Fruit fly (Drosophila melanogaster) whole organism, embryonic: ENCODE results near the gene CG3704.
A peak's percentile ranks its signal among the peaks of the same experiment; 100 is the strongest.

Experiments
- Antp ChIP-seq: fragments of 200-800 bp; sonication (Bioruptor generic); optimal IDR thresholded peaks from 3 replicates; lab custom pipeline; 2016; ENCODE audit warnings: missing biosample characterization, missing genetic modification characterization
- Blimp-1 ChIP-seq: fragments of 200-800 bp; sonication (Bioruptor generic); optimal IDR thresholded peaks from 3 replicates; lab custom pipeline; 2018; ENCODE audit warnings: missing biosample characterization, missing genetic modification characterization, mild to moderate bottlenecking, moderate library complexity, missing genetic modification reagents
- CG10267 ChIP-seq: fragments of 200-800 bp; sonication (Bioruptor generic); optimal IDR thresholded peaks from 2 replicates; lab custom pipeline; 2018; ENCODE audit warnings: missing biosample characterization, mild to moderate bottlenecking, missing genetic modification characterization, moderate library complexity
- CG10543 ChIP-seq: fragments of 200-800 bp; sonication (Bioruptor generic); optimal IDR thresholded peaks from 3 replicates; lab custom pipeline; 2017; ENCODE audit warnings: missing biosample characterization, mild to moderate bottlenecking, missing genetic modification characterization, moderate library complexity
- CG11085 ChIP-seq: fragments of 200-800 bp; sonication (Bioruptor generic); IDR thresholded peaks from 2 replicates; pipeline ENCODE4 v1.3.6; 2022; ENCODE audit warnings: missing biosample characterization, missing genetic modification characterization
- CG11560 ChIP-seq: fragments of 200-800 bp; sonication (Bioruptor generic); IDR thresholded peaks from 3 replicates; pipeline ENCODE4 v1.3.6; 2022; ENCODE audit warnings: missing biosample characterization, missing genetic modification characterization
- CG11696 ChIP-seq: fragments of 200-800 bp; sonication (Bioruptor generic); IDR thresholded peaks from 2 replicates; pipeline ENCODE4 v1.3.6; 2022; ENCODE audit warnings: missing biosample characterization, missing genetic modification characterization
- CG15601 ChIP-seq: fragments of 200-800 bp; sonication (Bioruptor generic); optimal IDR thresholded peaks from 3 replicates; lab custom pipeline; 2019; ENCODE audit warnings: missing biosample characterization, mild to moderate bottlenecking, missing genetic modification characterization, moderate library complexity
- CG1603 ChIP-seq: fragments of 200-800 bp; sonication (Bioruptor generic); optimal IDR thresholded peaks from 2 replicates; lab custom pipeline; 2019; ENCODE audit warnings: missing biosample characterization, mild to moderate bottlenecking, missing genetic modification characterization, moderate library complexity
- CG16813 ChIP-seq: fragments of 200-800 bp; sonication (Bioruptor generic); IDR thresholded peaks from 3 replicates; pipeline ENCODE4 v1.3.6; 2022; ENCODE audit warnings: missing biosample characterization, missing genetic modification characterization; ENCODE audit not compliant: partially characterized antibody
- CG2875 ChIP-seq: fragments of 200-800 bp; sonication (Bioruptor generic); optimal IDR thresholded peaks from 2 replicates; lab custom pipeline; 2017; ENCODE audit warnings: missing biosample characterization, mild to moderate bottlenecking, missing genetic modification characterization, missing genetic modification reagents
- CG30431 ChIP-seq: fragments of 200-800 bp; sonication (Bioruptor generic); optimal IDR thresholded peaks from 2 replicates; lab custom pipeline; 2017; ENCODE audit warnings: missing biosample characterization, missing genetic modification characterization
- CG3163 ChIP-seq: fragments of 200-800 bp; sonication (Bioruptor generic); optimal IDR thresholded peaks from 3 replicates; lab custom pipeline; 2016; ENCODE audit warnings: missing biosample characterization, missing genetic modification characterization
- CG32772 ChIP-seq: fragments of 200-800 bp; sonication (Bioruptor generic); IDR thresholded peaks from 2 replicates; pipeline ENCODE4 v1.3.6; 2022; ENCODE audit warnings: missing biosample characterization, missing genetic modification characterization
- CG3407 ChIP-seq: fragments of 200-800 bp; sonication (Bioruptor generic); optimal IDR thresholded peaks from 2 replicates; lab custom pipeline; 2018; ENCODE audit warnings: missing biosample characterization, mild to moderate bottlenecking, missing genetic modification characterization
- CG4360 ChIP-seq: fragments of 200-800 bp; sonication (Bioruptor generic); IDR thresholded peaks from 2 replicates; pipeline ENCODE4 v1.3.6; 2022; ENCODE audit warnings: missing biosample characterization, missing genetic modification characterization
- CG43689 ChIP-seq: fragments of 200-800 bp; sonication (Bioruptor generic); IDR thresholded peaks from 2 replicates; pipeline ENCODE4 v1.3.6; 2022; ENCODE audit warnings: missing biosample characterization, missing genetic modification characterization
- CG6175 ChIP-seq: fragments of 200-800 bp; sonication (Bioruptor generic); IDR thresholded peaks from 3 replicates; pipeline ENCODE4 v1.3.6; 2022; ENCODE audit warnings: missing biosample characterization, missing genetic modification characterization
- CG6683 ChIP-seq: fragments of 200-800 bp; sonication (Bioruptor generic); optimal IDR thresholded peaks from 2 replicates; lab custom pipeline; 2017; ENCODE audit warnings: missing biosample characterization, mild to moderate bottlenecking, missing genetic modification characterization, missing genetic modification reagents
- CG9437 ChIP-seq: fragments of 200-800 bp; sonication (Bioruptor generic); optimal IDR thresholded peaks from 2 replicates; lab custom pipeline; 2018; ENCODE audit warnings: missing biosample characterization, mild to moderate bottlenecking, missing genetic modification characterization
- D19B ChIP-seq: fragments of 200-800 bp; sonication (Bioruptor generic); optimal IDR thresholded peaks from 2 replicates; lab custom pipeline; 2017; ENCODE audit warnings: missing biosample characterization, mild to moderate bottlenecking, missing genetic modification characterization
- Drgx ChIP-seq: fragments of 200-800 bp; sonication (Bioruptor generic); IDR thresholded peaks from 2 replicates; pipeline ENCODE4 v1.3.6; 2022; ENCODE audit warnings: missing biosample characterization, missing genetic modification characterization
- Hr78 ChIP-seq, 2 experiments: fragments of 200-800 bp in 1 of 2; fragments of >200 bp in 1 of 2; sonication (Bioruptor generic) in 1 of 2; optimal IDR thresholded peaks; 2 replicates each; lab custom pipeline; 2017 to 2019; ENCODE audit warnings: missing biosample characterization in 2 of 2, missing genetic modification characterization in 2 of 2, mild to moderate bottlenecking in 1 of 2, moderate library complexity in 1 of 2
- Jarid2 ChIP-seq: fragments of 200-800 bp; sonication (Bioruptor generic); optimal IDR thresholded peaks from 3 replicates; lab custom pipeline; 2017; ENCODE audit warnings: mild to moderate bottlenecking, missing biosample characterization, missing genetic modification reagents, missing genetic modification characterization
- Lhr ChIP-seq: fragments of 200-800 bp; sonication (Bioruptor generic); optimal IDR thresholded peaks from 3 replicates; lab custom pipeline; 2017; ENCODE audit warnings: mild to moderate bottlenecking, missing biosample characterization, missing genetic modification reagents, missing genetic modification characterization
- Lpt ChIP-seq: fragments of >200 bp; optimal IDR thresholded peaks from 2 replicates; lab custom pipeline; 2018; ENCODE audit warnings: missing biosample characterization, missing genetic modification characterization
- MESR4 ChIP-seq: fragments of 200-800 bp; sonication (Bioruptor generic); optimal IDR thresholded peaks from 2 replicates; lab custom pipeline; 2018; ENCODE audit warnings: missing biosample characterization, mild to moderate bottlenecking, missing genetic modification characterization, moderate library complexity
- Med ChIP-seq: fragments of 200-800 bp; sonication (Bioruptor generic); peaks from one replicate; lab custom pipeline; 2016; ENCODE audit warnings: missing biosample characterization, missing genetic modification characterization, mild to moderate bottlenecking, inconsistent platforms, moderate library complexity
- Meics ChIP-seq: fragments of 200-800 bp; sonication (Bioruptor generic); optimal IDR thresholded peaks from 2 replicates; lab custom pipeline; 2017; ENCODE audit warnings: missing biosample characterization, mild to moderate bottlenecking, missing genetic modification characterization
- Spps ChIP-seq: fragments of 200-800 bp; sonication (Bioruptor generic); optimal IDR thresholded peaks from 2 replicates; lab custom pipeline; 2018; ENCODE audit warnings: missing biosample characterization, mild to moderate bottlenecking, missing genetic modification characterization
- ab ChIP-seq: fragments of 200-800 bp; sonication (Bioruptor generic); optimal IDR thresholded peaks from 2 replicates; lab custom pipeline; 2016; ENCODE audit warnings: missing biosample characterization, missing genetic modification characterization
- ara ChIP-seq: fragments of 200-800 bp; sonication (Bioruptor generic); IDR thresholded peaks from 2 replicates; pipeline ENCODE4 v1.3.6; 2022; ENCODE audit warnings: missing biosample characterization, missing genetic modification characterization
- ato ChIP-seq: fragments of 200-800 bp; sonication (Bioruptor generic); IDR thresholded peaks from 2 replicates; pipeline ENCODE4 v1.3.6; 2022; ENCODE audit warnings: missing biosample characterization, missing genetic modification characterization; ENCODE audit not compliant: partially characterized antibody
- btn ChIP-seq: fragments of 200-800 bp; sonication (Bioruptor generic); optimal IDR thresholded peaks from 2 replicates; lab custom pipeline; 2016; ENCODE audit warnings: missing biosample characterization, missing genetic modification characterization
- ci ChIP-seq: fragments of 200-800 bp; sonication (Bioruptor generic); IDR thresholded peaks from 3 replicates; pipeline ENCODE4 v1.3.6; 2022; ENCODE audit warnings: missing biosample characterization, missing genetic modification characterization
- corto ChIP-seq: fragments of 200-800 bp; sonication (Bioruptor generic); optimal IDR thresholded peaks from 2 replicates; lab custom pipeline; 2016; ENCODE audit warnings: missing biosample characterization, mild to moderate bottlenecking, missing genetic modification characterization, moderate library complexity
- disco-r ChIP-seq: fragments of 200-800 bp; sonication (Bioruptor generic); optimal IDR thresholded peaks from 2 replicates; lab custom pipeline; 2016; ENCODE audit warnings: missing biosample characterization, missing genetic modification characterization
- dmrt11E ChIP-seq: fragments of 200-800 bp; sonication (Bioruptor generic); optimal IDR thresholded peaks from 3 replicates; lab custom pipeline; 2018; ENCODE audit warnings: missing biosample characterization, mild to moderate bottlenecking, missing genetic modification characterization, moderate library complexity
- exex ChIP-seq: fragments of 200-800 bp; sonication (Bioruptor generic); optimal IDR thresholded peaks from 4 replicates; lab custom pipeline; 2018; ENCODE audit warnings: missing biosample characterization, mild to moderate bottlenecking, missing genetic modification characterization, moderate library complexity
- gcm ChIP-seq: fragments of 200-800 bp; sonication (Bioruptor generic); optimal IDR thresholded peaks from 2 replicates; lab custom pipeline; 2019; ENCODE audit warnings: missing biosample characterization, mild to moderate bottlenecking, missing genetic modification characterization, moderate library complexity
- gro ChIP-seq: fragments of 200-800 bp; sonication (Bioruptor generic); optimal IDR thresholded peaks from 2 replicates; lab custom pipeline; 2016; ENCODE audit warnings: missing biosample characterization, missing genetic modification characterization
- lilli ChIP-seq: fragments of 200-800 bp; sonication (Bioruptor generic); optimal IDR thresholded peaks from 3 replicates; lab custom pipeline; 2016; ENCODE audit warnings: missing biosample characterization, missing genetic modification characterization
- mam ChIP-seq: fragments of 200-800 bp; sonication (Bioruptor generic); optimal IDR thresholded peaks from 3 replicates; lab custom pipeline; 2016; ENCODE audit warnings: missing biosample characterization, missing genetic modification characterization
- pum ChIP-seq: fragments of 200-800 bp; sonication (Bioruptor generic); optimal IDR thresholded peaks from 2 replicates; lab custom pipeline; 2016; ENCODE audit warnings: missing biosample characterization, missing genetic modification characterization
- scrt ChIP-seq: fragments of 200-800 bp; sonication (Bioruptor generic); optimal IDR thresholded peaks from 2 replicates; lab custom pipeline; 2018; ENCODE audit warnings: missing biosample characterization, mild to moderate bottlenecking, missing genetic modification characterization, moderate library complexity
- seq ChIP-seq: fragments of 200-800 bp; sonication (Bioruptor generic); IDR thresholded peaks from 2 replicates; pipeline ENCODE4 v1.3.6; 2022; ENCODE audit warnings: missing biosample characterization, missing genetic modification characterization
- sna ChIP-seq: fragments of 200-800 bp; sonication (Bioruptor generic); IDR thresholded peaks from 2 replicates; pipeline ENCODE4 v1.3.6; 2022; ENCODE audit warnings: missing biosample characterization, missing genetic modification characterization; ENCODE audit not compliant: partially characterized antibody
- stc ChIP-seq: fragments of 200-800 bp; sonication (Bioruptor generic); IDR thresholded peaks from 2 replicates; pipeline ENCODE4 v1.3.6; 2022; ENCODE audit warnings: missing biosample characterization, missing genetic modification characterization
- stwl ChIP-seq: fragments of 200-800 bp; sonication (Bioruptor generic); optimal IDR thresholded peaks from 3 replicates; lab custom pipeline; 2018; ENCODE audit warnings: missing biosample characterization, mild to moderate bottlenecking, missing genetic modification characterization, moderate library complexity
- sug ChIP-seq: fragments of 200-800 bp; optimal IDR thresholded peaks from 2 replicates; lab custom pipeline; 2019; ENCODE audit warnings: missing biosample characterization, mild to moderate bottlenecking, missing genetic modification characterization, moderate library complexity

The CG3704 gene

DNA sequence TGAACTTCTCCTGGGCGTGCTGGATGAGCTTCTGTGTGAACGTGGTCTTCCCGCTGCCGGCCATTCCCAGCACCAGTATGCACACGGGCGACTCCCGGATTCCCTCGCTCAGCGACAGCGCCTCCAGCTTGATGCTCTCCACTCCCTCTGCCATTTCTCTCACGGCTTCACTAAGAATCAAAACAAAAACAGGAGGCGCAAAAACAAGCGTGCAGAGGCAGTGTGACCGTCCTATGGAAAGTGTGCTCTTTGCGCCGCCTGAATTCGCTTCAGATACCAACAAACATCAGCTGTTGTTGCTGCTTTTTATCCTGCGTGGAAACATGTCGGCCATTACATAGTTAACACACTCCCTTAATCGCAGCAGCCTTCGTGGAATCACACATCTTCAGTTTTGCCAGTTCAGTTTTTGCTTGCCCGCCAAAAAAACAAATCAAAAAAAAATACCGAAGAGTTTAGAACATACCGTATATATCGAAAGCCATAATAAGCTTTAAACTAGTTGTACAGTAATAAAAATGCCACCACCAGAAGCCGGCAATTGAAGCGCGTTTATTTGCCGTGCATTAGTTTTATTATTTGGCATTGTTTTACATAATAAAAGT is at the start of gene CG3704, which contains the start of gene mus81 (continued):
- TF ChIP-seq Hr78 (GFP tag; optimal IDR thresholded peaks at IDR 0.05; lab: Kevin White, UChicago) (no peak), Lpt (no peak), CG3407 (GFP tag; lab: Kevin White, UChicago) (no peak), ato (GFP tag; lab: Robert Waterston, UW) (no peak), ci (no peak), CG6683 (GFP tag; lab: Kevin White, UChicago) (no peak), gcm (GFP tag; lab: Kevin White, UChicago) (no peak), ara (GFP tag; lab: Robert Waterston, UW) (no peak), CG3163 (no peak), CG43689 (no peak), CG1603 (tag; lab: Kevin White, UChicago) (peak; percentile 29), mam (GFP tag; lab: Kevin White, UChicago) (no peak), Drgx (no peak), sna (GFP tag; lab: Robert Waterston, UW) (peak; percentile 58; the same call in 1 of the 2 replicates), Lhr (GFP tag; lab: Kevin White, UChicago) (peak; percentile 39), D19B (GFP tag; lab: Kevin White, UChicago) (no peak), CG16813 (peak; percentile 41; the same call in 1 of the 3 replicates), CG30431 (no peak), ab (no peak), dmrt11E (tag; lab: Kevin White, UChicago) (no peak), CG11696 (GFP tag; lab: Robert Waterston, UW) (no peak), scrt (no peak), pum (GFP tag; lab: Kevin White, UChicago) (no peak), CG9437 (no peak), Spps (no peak), exex (tag; lab: Kevin White, UChicago) (no peak), Meics (GFP tag; lab: Kevin White, UChicago) (no peak), CG11085 (GFP tag; lab: Robert Waterston, UW) (no peak), CG32772 (GFP tag; lab: Robert Waterston, UW) (no peak), CG6175 (GFP tag; lab: Robert Waterston, UW) (no peak), Jarid2 (GFP tag; lab: Kevin White, UChicago) (no peak), Med (GFP tag; lab: Kevin White, UChicago) (peak; percentile 67), disco-r (GFP tag; lab: Kevin White, UChicago) (no peak), lilli (GFP tag; lab: Kevin White, UChicago) (no peak), stc (GFP tag; lab: Robert Waterston, UW) (no peak), corto (GFP tag; lab: Kevin White, UChicago) (no peak), MESR4 (GFP tag; lab: Kevin White, UChicago) (peak; percentile 16), CG10543 (GFP tag; lab: Kevin White, UChicago) (no peak), CG15601 (tag; lab: Kevin White, UChicago) (no peak), sug (tag; lab: Kevin White, UChicago) (no peak), CG4360 (no peak), CG2875 (no peak), seq (GFP tag; lab: Robert Waterston, UW) (no peak), Blimp-1 (no peak), Antp (GFP tag; lab: Kevin White, UChicago) (no peak), CG11560 (tag; lab: Robert Waterston, UW) (no peak), stwl (tag; lab: Kevin White, UChicago) (peak; percentile 58), btn (GFP tag; lab: Kevin White, UChicago) (no peak), gro (GFP tag; lab: Kevin White, UChicago) (no peak), CG10267 (tag; lab: Kevin White, UChicago) (peak; percentile 17)
